Fruit fly (Drosophila melanogaster): ENCODE results near the gene CG14011.

Gene CG14011

dm6 chr2L:5569503-5569902 is 11.4 kb downstream of the CG14011 start (continued):
- TF ChIP-seq CG32006 (GFP tag; optimal IDR thresholded peaks at IDR 0.05) (peak; percentile 57), topi (GFP tag; optimal IDR thresholded peaks at IDR 0.05) (peak; percentile 25), achi (GFP tag; optimal IDR thresholded peaks at IDR 0.05) (peak; percentile 31), CG34406 (GFP tag; optimal IDR thresholded peaks at IDR 0.05) (peak; percentile 12), CG3919 (GFP tag; optimal IDR thresholded peaks at IDR 0.05) (peak; percentile 49), spab (GFP tag; optimal IDR thresholded peaks at IDR 0.05) (peak; percentile 13), Gug (GFP tag; IDR thresholded peaks at IDR 0.05) (0 out of 2 replicates have a peak, but pooled peaks have one; percentile 34), Sox14 (GFP tag; optimal IDR thresholded peaks at IDR 0.05) (peak; percentile 43), ss (GFP tag; optimal IDR thresholded peaks at IDR 0.05) (no peak), Hr39 (GFP tag; optimal IDR thresholded peaks at IDR 0.05) (peak; percentile 56), lz (GFP tag; optimal IDR thresholded peaks at IDR 0.05) (peak; percentile 40), CG6808 (GFP tag; optimal IDR thresholded peaks at IDR 0.05) (peak; percentile 11), Eip78C (GFP tag) (peak; percentile 82), CG11902 (GFP tag; optimal IDR thresholded peaks at IDR 0.05) (peak; percentile 26), Lpt (GFP tag; optimal IDR thresholded peaks at IDR 0.05) (no peak), Blimp-1 (GFP tag; optimal IDR thresholded peaks at IDR 0.05) (no peak), CG1621 (tag; optimal IDR thresholded peaks at IDR 0.05) (peak; percentile 18), CG4318 (GFP tag; optimal IDR thresholded peaks at IDR 0.05) (peak; percentile 33), Eip93F (GFP tag; optimal IDR thresholded peaks at IDR 0.05) (no peak), CG8319 (GFP tag; optimal IDR thresholded peaks at IDR 0.05) (no peak), fkh (GFP tag; optimal IDR thresholded peaks at IDR 0.05) (no peak), CG8632 (GFP tag; optimal IDR thresholded peaks at IDR 0.05) (no peak), Hr38 (GFP tag; optimal IDR thresholded peaks at IDR 0.05) (no peak), CG11294 (GFP tag; IDR thresholded peaks at IDR 0.05) (no peak), CG7368 (GFP tag; optimal IDR thresholded peaks at IDR 0.05) (peak; percentile 21), vri (GFP tag; optimal IDR thresholded peaks at IDR 0.05) (no peak), eg (GFP tag; IDR thresholded peaks at IDR 0.05) (peak; percentile 60; the same call in 2 of the 3 replicates), CG10669 (GFP tag; optimal IDR thresholded peaks at IDR 0.05) (peak; percentile 42), dsx (GFP tag; optimal IDR thresholded peaks at IDR 0.05; ENCODE audit: poor library complexity, severe bottlenecking) (peak; percentile 45), esn (GFP tag; optimal IDR thresholded peaks at IDR 0.05) (no peak), Met (GFP tag; optimal IDR thresholded peaks at IDR 0.05) (peak; percentile 40), CG16779 (tag; optimal IDR thresholded peaks at IDR 0.05) (no peak), svp (GFP tag) (peak; percentile 69)

- TF ChIP-seq lz (GFP tag; optimal IDR thresholded peaks at IDR 0.05): no peak
- peak; percentile 88 for TF ChIP-seq CG15336 (GFP tag; IDR thresholded peaks at IDR 0.05)
- peak; percentile 24 for TF ChIP-seq Eip75B (GFP tag; optimal IDR thresholded peaks at IDR 0.05)
- TF ChIP-seq CG11294 (GFP tag; IDR thresholded peaks at IDR 0.05): peak; percentile 77
- TF ChIP-seq CG1621 (tag; optimal IDR thresholded peaks at IDR 0.05): peak; percentile 41
- TF ChIP-seq vri (GFP tag; optimal IDR thresholded peaks at IDR 0.05): no peak
- no peak for TF ChIP-seq dac (GFP tag; optimal IDR thresholded peaks at IDR 0.05)
- TF ChIP-seq salr (GFP tag; optimal IDR thresholded peaks at IDR 0.05): peak; percentile 12 to 48
- TF ChIP-seq CG8119 (GFP tag; IDR thresholded peaks at IDR 0.05): peak; percentile 88
- peak; percentile 42 for TF ChIP-seq CG34406 (GFP tag; optimal IDR thresholded peaks at IDR 0.05)
- TF ChIP-seq Hr4 (GFP tag; optimal IDR thresholded peaks at IDR 0.05): peak; percentile 58
- TF ChIP-seq achi (GFP tag; optimal IDR thresholded peaks at IDR 0.05): peak; percentile 37
- no peak for TF ChIP-seq CG3032 (tag; optimal IDR thresholded peaks at IDR 0.05)
- TF ChIP-seq Blimp-1 (GFP tag; optimal IDR thresholded peaks at IDR 0.05): no peak
- no peak for TF ChIP-seq Sox102F (GFP tag; optimal IDR thresholded peaks at IDR 0.05)
- peak; percentile 19 for TF ChIP-seq fd59A (GFP tag; optimal IDR thresholded peaks at IDR 0.05)
- peak; percentile 10 for TF ChIP-seq topi (GFP tag; optimal IDR thresholded peaks at IDR 0.05)
- peak; percentile 8 for TF ChIP-seq CG6808 (GFP tag; optimal IDR thresholded peaks at IDR 0.05)
- peak; percentile 58 for TF ChIP-seq CG10669 (GFP tag; optimal IDR thresholded peaks at IDR 0.05)
- TF ChIP-seq Hr38 (GFP tag; optimal IDR thresholded peaks at IDR 0.05): no peak
- TF ChIP-seq esn (GFP tag; optimal IDR thresholded peaks at IDR 0.05): no peak
- TF ChIP-seq CG8319 (GFP tag; optimal IDR thresholded peaks at IDR 0.05): no peak
- TF ChIP-seq CG9139 (GFP tag; optimal IDR thresholded peaks at IDR 0.05): peak; percentile 20
- peak; percentile 52 for TF ChIP-seq CG10631 (GFP tag; optimal IDR thresholded peaks at IDR 0.05)
- peak; percentile 72 for TF ChIP-seq Eip78C (GFP tag)
- peak; percentile 36 for TF ChIP-seq svp (GFP tag)
- TF ChIP-seq Lpt (GFP tag; optimal IDR thresholded peaks at IDR 0.05): peak; percentile 60
- no peak for TF ChIP-seq Met (GFP tag; optimal IDR thresholded peaks at IDR 0.05)
- TF ChIP-seq CG3919 (GFP tag; optimal IDR thresholded peaks at IDR 0.05): peak; percentile 38
- TF ChIP-seq net (GFP tag; optimal IDR thresholded peaks at IDR 0.05): peak; percentile 15
- peak in 1 of 2 experiments; percentile 21 for TF ChIP-seq ss (GFP tag; optimal IDR thresholded peaks at IDR 0.05)
- TF ChIP-seq Hr39 (GFP tag; optimal IDR thresholded peaks at IDR 0.05): no peak
- peak; percentile 68 for TF ChIP-seq Ets96B (tag; optimal IDR thresholded peaks at IDR 0.05)
- no peak for TF ChIP-seq Smox (GFP tag; optimal IDR thresholded peaks at IDR 0.05)
These were observed 13.8 kb downstream of the CG14011 start for dm6 chr2L:5567103-5567502.
